Fruit fly (Drosophila melanogaster) whole organism, embryonic: ENCODE results near the gene Cyp12a4.

Experiments used
- CG10321 ChIP-seq: fragments of 200-800 bp; sonication (Bioruptor generic); IDR thresholded peaks from 2 replicates; pipeline ENCODE4 v1.3.6; 2022; ENCODE audit warnings: missing biosample characterization, missing genetic modification characterization
- CG11456 ChIP-seq: fragments of 200-800 bp; sonication (Bioruptor generic); IDR thresholded peaks from 3 replicates; pipeline ENCODE4 v1.3.6; 2022; ENCODE audit warnings: missing biosample characterization, missing genetic modification characterization
- CG11695 ChIP-seq: fragments of 200-800 bp; sonication (Bioruptor generic); IDR thresholded peaks from 3 replicates; pipeline ENCODE4 v1.3.6; 2022; ENCODE audit warnings: missing biosample characterization, missing genetic modification characterization
- CG12236 ChIP-seq: fragments of 200-800 bp; sonication (Bioruptor generic); optimal IDR thresholded peaks from 2 replicates; lab custom pipeline; 2016; ENCODE audit warnings: missing biosample characterization, missing genetic modification characterization
- CG15269 ChIP-seq: fragments of 200-800 bp; sonication (Bioruptor generic); optimal IDR thresholded peaks from 2 replicates; lab custom pipeline; 2018; ENCODE audit warnings: missing biosample characterization, mild to moderate bottlenecking, missing genetic modification characterization, moderate library complexity
- CG15514 ChIP-seq: fragments of 200-800 bp; sonication (Bioruptor generic); optimal IDR thresholded peaks from 3 replicates; lab custom pipeline; 2017; ENCODE audit warnings: missing biosample characterization, missing genetic modification characterization, mild to moderate bottlenecking, moderate library complexity, missing genetic modification reagents
- CG31441 ChIP-seq: fragments of 200-800 bp; sonication (Bioruptor generic); IDR thresholded peaks from 2 replicates; pipeline ENCODE4 v1.3.6; 2022; ENCODE audit warnings: missing biosample characterization, missing genetic modification characterization
- CG32772 ChIP-seq: fragments of 200-800 bp; sonication (Bioruptor generic); IDR thresholded peaks from 2 replicates; pipeline ENCODE4 v1.3.6; 2022; ENCODE audit warnings: missing biosample characterization, missing genetic modification characterization
- CG5245 ChIP-seq: fragments of 200-800 bp; sonication (Bioruptor generic); optimal IDR thresholded peaks from 3 replicates; lab custom pipeline; 2016; ENCODE audit warnings: missing biosample characterization, missing genetic modification characterization
- CG8388 ChIP-seq: fragments of 200-800 bp; sonication (Bioruptor generic); optimal IDR thresholded peaks from 2 replicates; lab custom pipeline; 2019; ENCODE audit warnings: missing biosample characterization, mild to moderate bottlenecking, missing genetic modification characterization, moderate library complexity
- CG8478 ChIP-seq: fragments of >200 bp; optimal IDR thresholded peaks from 2 replicates; lab custom pipeline; 2018
- CG8944 ChIP-seq: fragments of 200-800 bp; sonication (Bioruptor generic); optimal IDR thresholded peaks from 3 replicates; lab custom pipeline; 2016; ENCODE audit warnings: missing biosample characterization, missing genetic modification characterization
- CG9215 ChIP-seq: fragments of 200-800 bp; sonication (Bioruptor generic); IDR thresholded peaks from 2 replicates; pipeline ENCODE4 v1.3.6; 2022; ENCODE audit warnings: missing biosample characterization, missing genetic modification characterization
- CG9437 ChIP-seq: fragments of 200-800 bp; sonication (Bioruptor generic); optimal IDR thresholded peaks from 2 replicates; lab custom pipeline; 2018; ENCODE audit warnings: missing biosample characterization, mild to moderate bottlenecking, missing genetic modification characterization
- CG9817 ChIP-seq: fragments of 200-800 bp; sonication (Bioruptor generic); optimal IDR thresholded peaks from 2 replicates; lab custom pipeline; 2018; ENCODE audit warnings: missing biosample characterization, mild to moderate bottlenecking, missing genetic modification characterization, moderate library complexity
- CoRest ChIP-seq: fragments of 200-800 bp; sonication (Bioruptor generic); optimal IDR thresholded peaks from 3 replicates; lab custom pipeline; 2018; ENCODE audit warnings: missing biosample characterization, mild to moderate bottlenecking, missing genetic modification characterization, moderate library complexity
- Eip74EF ChIP-seq, 2 experiments: fragments of 200-800 bp in 1 of 2; fragments of >200 bp in 1 of 2; sonication (Bioruptor generic) in 1 of 2; optimal IDR thresholded peaks; 2 replicates each; lab custom pipeline; 2017 to 2019; ENCODE audit warnings: missing biosample characterization in 2 of 2, missing genetic modification characterization in 2 of 2, mild to moderate bottlenecking in 1 of 2, moderate library complexity in 1 of 2
- HLH4C ChIP-seq: fragments of 200-800 bp; sonication (Bioruptor generic); IDR thresholded peaks from 3 replicates; pipeline ENCODE4 v1.3.6; 2022; ENCODE audit warnings: missing biosample characterization, missing genetic modification characterization; ENCODE audit not compliant: partially characterized antibody
- HLHmδ ChIP-seq: fragments of 200-800 bp; sonication (Bioruptor generic); optimal IDR thresholded peaks from 2 replicates; lab custom pipeline; 2018; ENCODE audit warnings: missing biosample characterization, mild to moderate bottlenecking, missing genetic modification characterization, moderate library complexity
- Kr ChIP-seq: fragments of 200-800 bp; sonication (Bioruptor generic); optimal IDR thresholded peaks from 2 replicates; lab custom pipeline; 2017; ENCODE audit warnings: missing biosample characterization, mild to moderate bottlenecking, missing genetic modification characterization
- Meics ChIP-seq: fragments of 200-800 bp; sonication (Bioruptor generic); optimal IDR thresholded peaks from 2 replicates; lab custom pipeline; 2017; ENCODE audit warnings: missing biosample characterization, mild to moderate bottlenecking, missing genetic modification characterization
- NfI ChIP-seq: fragments of 200-800 bp; sonication (Bioruptor generic); optimal IDR thresholded peaks from 3 replicates; lab custom pipeline; 2018; ENCODE audit warnings: missing biosample characterization, mild to moderate bottlenecking, missing genetic modification characterization, moderate library complexity
- Oaz ChIP-seq: fragments of 200-800 bp; sonication (Bioruptor generic); IDR thresholded peaks from 2 replicates; pipeline ENCODE4 v1.3.6; 2022; ENCODE audit warnings: missing biosample characterization, missing genetic modification characterization
- PHDP ChIP-seq: fragments of 200-800 bp; sonication (Bioruptor generic); optimal IDR thresholded peaks from 3 replicates; lab custom pipeline; 2018; ENCODE audit warnings: missing biosample characterization, mild to moderate bottlenecking, missing genetic modification characterization, moderate library complexity
- Ptx1 ChIP-seq: fragments of 200-800 bp; sonication (Bioruptor generic); IDR thresholded peaks from 2 replicates; pipeline ENCODE4 v1.3.6; 2022; ENCODE audit warnings: missing biosample characterization, missing genetic modification characterization
- Rx ChIP-seq: fragments of 200-800 bp; sonication (Bioruptor generic); IDR thresholded peaks from 2 replicates; pipeline ENCODE4 v1.3.6; 2022; ENCODE audit warnings: missing biosample characterization, missing genetic modification characterization
- Sin3A ChIP-seq: fragments of >200 bp; optimal IDR thresholded peaks from 2 replicates; lab custom pipeline; 2018
- TFAM ChIP-seq: fragments of 200-800 bp; sonication (Bioruptor generic); optimal IDR thresholded peaks from 2 replicates; lab custom pipeline; 2017; ENCODE audit warnings: missing biosample characterization, missing genetic modification characterization, inconsistent platforms
- Xrp1 ChIP-seq: fragments of 200-800 bp; sonication (Bioruptor generic); IDR thresholded peaks from 2 replicates; pipeline ENCODE4 v1.3.6; 2022; ENCODE audit warnings: missing biosample characterization, missing genetic modification characterization
- bsh ChIP-seq, 2 experiments: fragments of 200-800 bp; sonication (Bioruptor generic); optimal IDR thresholded peaks; 2 replicates each; lab custom pipeline; 2017 to 2018; ENCODE audit warnings: mild to moderate bottlenecking in 2 of 2, missing biosample characterization in 2 of 2, missing genetic modification characterization in 2 of 2, moderate library complexity in 1 of 2
- dysf ChIP-seq: fragments of 200-800 bp; sonication (Bioruptor generic); IDR thresholded peaks from 3 replicates; pipeline ENCODE4 v1.3.6; 2022; ENCODE audit warnings: missing biosample characterization, missing genetic modification characterization
- eyg ChIP-seq: fragments of 200-800 bp; sonication (Bioruptor generic); optimal IDR thresholded peaks from 3 replicates; lab custom pipeline; 2016; ENCODE audit warnings: missing biosample characterization, missing genetic modification characterization
- grau ChIP-seq: fragments of 200-800 bp; optimal IDR thresholded peaks from 3 replicates; lab custom pipeline; 2019; ENCODE audit warnings: missing biosample characterization, mild to moderate bottlenecking, missing genetic modification characterization, moderate library complexity
- jigr1 ChIP-seq: fragments of 200-800 bp; sonication (Bioruptor generic); IDR thresholded peaks from 3 replicates; pipeline ENCODE4 v1.3.6; 2022; ENCODE audit warnings: missing biosample characterization, missing genetic modification characterization
- lab ChIP-seq: fragments of 200-800 bp; sonication (Bioruptor generic); optimal IDR thresholded peaks from 3 replicates; lab custom pipeline; 2017; ENCODE audit warnings: missing biosample characterization, missing genetic modification characterization, mild to moderate bottlenecking, moderate library complexity, missing genetic modification reagents
- otp ChIP-seq: fragments of 200-800 bp; sonication (Bioruptor generic); IDR thresholded peaks from 3 replicates; pipeline ENCODE4, ENCODE4 v1.3.6; 2022; ENCODE audit warnings: missing biosample characterization, missing genetic modification characterization
- p53 ChIP-seq: fragments of 200-800 bp; sonication (Bioruptor generic); optimal IDR thresholded peaks from 2 replicates; lab custom pipeline; 2016; ENCODE audit warnings: missing biosample characterization, missing genetic modification characterization
- phol ChIP-seq: fragments of 200-800 bp; sonication (Bioruptor generic); optimal IDR thresholded peaks from 3 replicates; lab custom pipeline; 2018; ENCODE audit warnings: missing biosample characterization, mild to moderate bottlenecking, missing genetic modification characterization, moderate library complexity
- psq ChIP-seq: fragments of 200-800 bp; sonication (Bioruptor generic); optimal IDR thresholded peaks from 2 replicates; lab custom pipeline; 2017; ENCODE audit warnings: missing biosample characterization, missing genetic modification characterization
- row ChIP-seq: fragments of 200-800 bp; sonication (Bioruptor generic); IDR thresholded peaks from 3 replicates; pipeline ENCODE4 v1.3.6; 2022; ENCODE audit warnings: missing biosample characterization, missing genetic modification characterization
- scrt ChIP-seq: fragments of 200-800 bp; sonication (Bioruptor generic); optimal IDR thresholded peaks from 2 replicates; lab custom pipeline; 2018; ENCODE audit warnings: missing biosample characterization, mild to moderate bottlenecking, missing genetic modification characterization, moderate library complexity
- slbo ChIP-seq: fragments of 200-800 bp; sonication (Bioruptor generic); IDR thresholded peaks from 2 replicates; pipeline ENCODE4 v1.3.6; 2022; ENCODE audit warnings: missing biosample characterization, missing genetic modification characterization
- sr ChIP-seq: fragments of 200-800 bp; sonication (Bioruptor generic); IDR thresholded peaks from 3 replicates; pipeline ENCODE4 v1.3.6; 2022; ENCODE audit warnings: missing biosample characterization, missing genetic modification characterization
- tup ChIP-seq: fragments of 200-800 bp; sonication (Bioruptor generic); optimal IDR thresholded peaks from 2 replicates; lab custom pipeline; 2016; ENCODE audit warnings: missing biosample characterization, mild to moderate bottlenecking, missing genetic modification characterization, moderate library complexity
- unpg ChIP-seq: fragments of 200-800 bp; sonication (Bioruptor generic); optimal IDR thresholded peaks from 3 replicates; lab custom pipeline; 2018; ENCODE audit warnings: missing biosample characterization, mild to moderate bottlenecking, missing genetic modification characterization, moderate library complexity
- vvl ChIP-seq: fragments of 200-800 bp; sonication (Bioruptor generic); IDR thresholded peaks from 2 replicates; pipeline ENCODE4 v1.3.6; 2022; ENCODE audit warnings: missing biosample characterization, missing genetic modification characterization
- wdn ChIP-seq: fragments of 200-800 bp; sonication (Bioruptor generic); IDR thresholded peaks from 2 replicates; pipeline ENCODE4 v1.3.6; 2022; ENCODE audit warnings: missing biosample characterization, missing genetic modification characterization
- zen ChIP-seq: fragments of 200-800 bp; sonication (Bioruptor generic); optimal IDR thresholded peaks from 3 replicates; lab custom pipeline; 2018; ENCODE audit warnings: missing biosample characterization, mild to moderate bottlenecking, missing genetic modification characterization, moderate library complexity

Gene Cyp12a4

dm6 chr3R:19151848-19152787 lies 17.2 kb downstream of the Cyp12a4 start (continued):
- TF ChIP-seq CG9215 (GFP tag; lab: Robert Waterston, UW): peak; percentile 34; the same call in 1 of the 2 replicates
- no peak for TF ChIP-seq HLHmδ (GFP tag; lab: Kevin White, UChicago)
- peak; percentile 28 for TF ChIP-seq phol (tag; lab: Kevin White, UChicago)
- TF ChIP-seq wdn (GFP tag; lab: Robert Waterston, UW): 0 out of 2 replicates have a peak, but pooled peaks have one; percentile 10
- peak; percentile 61 for TF ChIP-seq lab (GFP tag; lab: Kevin White, UChicago)
- TF ChIP-seq Eip74EF (GFP tag; optimal IDR thresholded peaks at IDR 0.05; lab: Kevin White, UChicago): peak in 1 of 2 experiments; percentile 0
- TF ChIP-seq NfI (GFP tag; lab: Kevin White, UChicago): peak; percentile 18
- no peak for TF ChIP-seq eyg (GFP tag; lab: Kevin White, UChicago)
- TF ChIP-seq Rx (GFP tag; lab: Robert Waterston, UW): no peak
- TF ChIP-seq HLH4C (GFP tag; lab: Robert Waterston, UW): no peak
- TF ChIP-seq scrt (GFP tag; lab: Kevin White, UChicago): no peak
- TF ChIP-seq CG9437 (GFP tag; lab: Kevin White, UChicago): peak; percentile 21
- peak; percentile 50; the same call in 1 of the 2 replicates for TF ChIP-seq Xrp1
- 0 out of 3 replicates have a peak, but pooled peaks have one; percentile 40 for TF ChIP-seq CG11456 (GFP tag; lab: Robert Waterston, UW)
- peak; percentile 38 for TF ChIP-seq Meics (GFP tag; lab: Kevin White, UChicago)
- peak; percentile 43 for TF ChIP-seq CoRest (tag; lab: Kevin White, UChicago)
- peak; percentile 67; the same call in 2 of the 3 replicates for TF ChIP-seq CG11695 (GFP tag; lab: Robert Waterston, UW)
- TF ChIP-seq Sin3A (lab: Kevin White, UChicago): no peak
- peak; percentile 53; the same call in 1 of the 2 replicates for TF ChIP-seq CG10321
- TF ChIP-seq jigr1: no peak
- TF ChIP-seq p53: no peak
- TF ChIP-seq CG9817 (tag; lab: Kevin White, UChicago): peak; percentile 35
- 0 out of 2 replicates have a peak, but pooled peaks have one; percentile 24 for TF ChIP-seq CG31441 (GFP tag; lab: Robert Waterston, UW)
- TF ChIP-seq CG5245 (GFP tag; lab: Kevin White, UChicago): no peak
- TF ChIP-seq Kr: no peak
- TF ChIP-seq Oaz (GFP tag; lab: Robert Waterston, UW): 0 out of 2 replicates have a peak, but pooled peaks have one; percentile 9
- TF ChIP-seq tup: no peak
- no peak for TF ChIP-seq psq (GFP tag; lab: Kevin White, UChicago)
- no peak for TF ChIP-seq CG12236 (GFP tag; lab: Kevin White, UChicago)
- peak; percentile 58 for TF ChIP-seq PHDP
- peak; percentile 60 for TF ChIP-seq CG15269
- TF ChIP-seq dysf (GFP tag; lab: Robert Waterston, UW): peak; percentile 49; the same call in 2 of the 3 replicates
- peak; percentile 78 for TF ChIP-seq slbo (GFP tag; lab: Robert Waterston, UW)
- TF ChIP-seq CG15514 (GFP tag; lab: Kevin White, UChicago): no peak
- peak; percentile 56 for TF ChIP-seq Ptx1 (GFP tag; lab: Robert Waterston, UW)
- TF ChIP-seq sr (GFP tag; lab: Robert Waterston, UW): no peak
- no peak for TF ChIP-seq TFAM
- peak in 1 of 2 experiments; percentile 33 for TF ChIP-seq bsh (GFP tag; optimal IDR thresholded peaks at IDR 0.05; lab: Kevin White, UChicago)
- TF ChIP-seq CG8478 (lab: Kevin White, UChicago): no peak
- no peak for TF ChIP-seq CG8944 (GFP tag; lab: Kevin White, UChicago)
- peak; percentile 78 for TF ChIP-seq vvl (GFP tag; lab: Robert Waterston, UW)
- TF ChIP-seq otp (GFP tag; lab: Robert Waterston, UW): 0 out of 3 replicates have a peak, but pooled peaks have one; percentile 18
- peak; percentile 27 for TF ChIP-seq CG8388
- TF ChIP-seq unpg (GFP tag; lab: Kevin White, UChicago): peak; percentile 54
- TF ChIP-seq grau: peak; percentile 46
- TF ChIP-seq row (GFP tag; lab: Robert Waterston, UW): peak; percentile 59; the same call in 2 of the 3 replicates
- no peak for TF ChIP-seq zen (tag; lab: Kevin White, UChicago)
- 0 out of 2 replicates have a peak, but pooled peaks have one; percentile 11 for TF ChIP-seq CG32772 (GFP tag; lab: Robert Waterston, UW)
